Fruit fly (Drosophila melanogaster): ENCODE data around the gene bark.
A peak's percentile ranks its signal among the peaks of the same experiment; 100 is the strongest.

Gene bark

DNA sequence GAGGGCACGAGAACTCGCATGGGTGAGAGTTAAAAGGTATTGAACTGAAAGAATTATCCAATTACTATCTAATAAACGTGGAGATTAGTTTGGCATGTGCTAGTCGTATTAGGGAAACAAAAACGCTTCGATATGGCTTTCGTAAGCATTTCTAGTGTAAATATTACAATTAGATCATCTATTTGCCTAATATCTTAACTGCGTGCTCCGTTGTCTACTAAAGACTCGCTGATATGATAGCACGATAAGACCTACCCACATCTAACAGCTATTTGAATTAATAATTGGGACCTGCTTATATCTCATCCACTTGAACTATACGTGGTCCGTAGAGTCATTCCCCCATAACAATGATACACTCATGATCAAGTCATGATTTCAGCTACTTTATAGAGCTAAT, 9.5 kb upstream of the bark start:
- TF ChIP-seq lola (GFP tag; optimal IDR thresholded peaks at IDR 0.05) = no peak
- TF ChIP-seq Vsx2 (GFP tag; optimal IDR thresholded peaks at IDR 0.05; ENCODE audit: partially characterized antibody) = no peak
- TF ChIP-seq rgr (GFP tag; optimal IDR thresholded peaks at IDR 0.05) = no peak
- TF ChIP-seq woc (GFP tag; optimal IDR thresholded peaks at IDR 0.05) = no peak
- TF ChIP-seq pan (optimal IDR thresholded peaks at IDR 0.05) = no peak
- no peak for TF ChIP-seq CG9705 (GFP tag; optimal IDR thresholded peaks at IDR 0.05)
- TF ChIP-seq Dfd (GFP tag; optimal IDR thresholded peaks at IDR 0.05) = no peak
- no peak for TF ChIP-seq Sp1 (GFP tag; optimal IDR thresholded peaks at IDR 0.05)
- TF ChIP-seq tai (GFP tag; optimal IDR thresholded peaks at IDR 0.05) = no peak
- TF ChIP-seq N (GFP tag; optimal IDR thresholded peaks at IDR 0.05) = no peak
- no peak for TF ChIP-seq psq (GFP tag; optimal IDR thresholded peaks at IDR 0.05)
- TF ChIP-seq h (GFP tag; optimal IDR thresholded peaks at IDR 0.05) = no peak
- TF ChIP-seq dl (GFP tag; optimal IDR thresholded peaks at IDR 0.05; ENCODE audit: insufficient read depth in 1 of 2, partially characterized antibody in 2 of 2) = no peak

DNA sequence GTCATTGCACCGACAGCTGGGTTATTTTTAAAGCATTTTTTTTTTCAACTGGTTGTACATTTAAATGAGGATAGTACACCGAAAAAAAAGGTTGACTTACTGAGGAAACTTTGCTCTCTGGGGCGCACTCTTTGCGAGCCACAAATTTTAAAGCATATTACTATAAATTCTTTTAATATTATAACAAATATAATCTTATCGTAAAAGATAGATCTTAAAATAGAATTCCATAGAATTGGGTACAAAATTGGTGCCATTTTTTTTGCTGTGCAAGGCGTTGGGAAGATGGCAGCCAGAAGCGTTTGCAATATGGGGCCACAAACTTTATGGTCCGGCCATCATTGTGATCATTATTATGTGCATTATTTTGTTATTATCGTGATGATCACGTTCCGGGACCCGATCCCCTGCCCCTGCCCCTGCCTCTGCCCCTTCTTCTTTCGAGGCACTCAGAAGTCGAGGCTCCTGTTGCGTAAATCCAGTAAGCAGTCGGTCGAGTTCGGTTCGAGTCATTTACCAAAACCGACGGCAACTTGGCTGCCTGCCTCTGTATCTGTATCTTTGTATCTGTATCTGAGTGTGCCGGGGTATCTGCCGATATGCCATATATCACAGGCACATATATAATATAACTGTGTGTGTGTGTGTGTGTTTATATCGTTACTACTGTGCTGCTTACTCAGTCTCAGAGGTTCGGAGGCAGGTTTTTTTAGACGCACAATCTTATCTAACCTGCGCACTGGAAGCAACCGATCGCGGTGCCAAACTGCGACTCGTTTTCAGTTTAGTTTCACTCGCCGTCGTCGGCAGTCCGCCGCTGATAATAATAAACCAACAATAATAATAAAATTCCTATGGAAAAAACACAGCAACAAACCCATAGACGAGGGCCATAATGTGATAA, 8.6 kb upstream of the bark start:
- TF ChIP-seq Hr78 (GFP tag; optimal IDR thresholded peaks at IDR 0.05) (no peak), h (GFP tag; optimal IDR thresholded peaks at IDR 0.05) (peak; percentile 73), dsf (GFP tag; optimal IDR thresholded peaks at IDR 0.05; ENCODE audit: borderline replicate concordance) (no peak), jim (GFP tag; optimal IDR thresholded peaks at IDR 0.05) (no peak), Mio (GFP tag; optimal IDR thresholded peaks at IDR 0.05) (no peak), GATAd (GFP tag; optimal IDR thresholded peaks at IDR 0.05) (no peak), Jra (GFP tag; optimal IDR thresholded peaks at IDR 0.05) (peak; percentile 45), Vsx2 (GFP tag; optimal IDR thresholded peaks at IDR 0.05; ENCODE audit: partially characterized antibody) (peak; percentile 46), woc (GFP tag; optimal IDR thresholded peaks at IDR 0.05) (peak; percentile 23), pan (optimal IDR thresholded peaks at IDR 0.05) (no peak), Sp1 (GFP tag; optimal IDR thresholded peaks at IDR 0.05) (peak; percentile 85), brk (GFP tag; optimal IDR thresholded peaks at IDR 0.05) (peak; percentile 77), HLH106 (tag; optimal IDR thresholded peaks at IDR 0.05) (peak; percentile 85), Rel (GFP tag; optimal IDR thresholded peaks at IDR 0.05) (peak; percentile 70), Rel (tag; optimal IDR thresholded peaks at IDR 0.05) (peak; percentile 39), Hr83 (GFP tag; optimal IDR thresholded peaks at IDR 0.05; ENCODE audit: poor library complexity, severe bottlenecking) (peak; percentile 30), CG32264 (GFP tag; optimal IDR thresholded peaks at IDR 0.05) (peak; percentile 21), dmrt93B (GFP tag; optimal IDR thresholded peaks at IDR 0.05) (peak; percentile 50), dl (GFP tag; optimal IDR thresholded peaks at IDR 0.05; ENCODE audit: insufficient read depth in 1 of 2, partially characterized antibody in 2 of 2) (peak in 1 of 2 experiments; percentile 20), OdsH (GFP tag; optimal IDR thresholded peaks at IDR 0.05) (peak; percentile 89), ey (GFP tag; optimal IDR thresholded peaks at IDR 0.05) (peak; percentile 65), Dfd (GFP tag; optimal IDR thresholded peaks at IDR 0.05) (no peak), Abd-B (GFP tag; optimal IDR thresholded peaks at IDR 0.05) (no peak), tai (GFP tag; optimal IDR thresholded peaks at IDR 0.05) (peak; percentile 43), foxo (GFP tag; optimal IDR thresholded peaks at IDR 0.05) (peak in 1 of 2 experiments; percentile 88), Myc (optimal IDR thresholded peaks at IDR 0.05) (no peak), fru (GFP tag; optimal IDR thresholded peaks at IDR 0.05) (peak; percentile 68), CrebA (GFP tag; optimal IDR thresholded peaks at IDR 0.05; ENCODE audit: borderline replicate concordance) (peak; percentile 67), CG9705 (GFP tag; optimal IDR thresholded peaks at IDR 0.05) (peak; percentile 44), lola (GFP tag; optimal IDR thresholded peaks at IDR 0.05) (no peak), sage (GFP tag; optimal IDR thresholded peaks at IDR 0.05) (peak; percentile 77), br (GFP tag; optimal IDR thresholded peaks at IDR 0.05) (peak; percentile 32), Hnf4 (GFP tag; optimal IDR thresholded peaks at IDR 0.05) (peak; percentile 20), sv (GFP tag; optimal IDR thresholded peaks at IDR 0.05) (no peak), psq (GFP tag; optimal IDR thresholded peaks at IDR 0.05) (peak; percentile 82), rgr (GFP tag; optimal IDR thresholded peaks at IDR 0.05) (peak; percentile 89), usp (GFP tag; optimal IDR thresholded peaks at IDR 0.05) (no peak), Dif (GFP tag; optimal IDR thresholded peaks at IDR 0.05; ENCODE audit: partially characterized antibody) (peak; percentile 45), N (GFP tag; optimal IDR thresholded peaks at IDR 0.05) (no peak)

Measured in whole organism, wandering third instar larva.